Fruit fly (Drosophila melanogaster) whole organism: ENCODE results near the gene CG14687.

Source experiments
- CG8478 ChIP-seq: fragments of >200 bp; optimal IDR thresholded peaks from 2 replicates; lab custom pipeline; 2018; ENCODE audit warnings: inconsistent platforms
- Dll ChIP-seq: fragments of >200 bp; optimal IDR thresholded peaks from 2 replicates; lab custom pipeline; 2017
- EcR ChIP-seq, 2 experiments: fragments of >200 bp; optimal IDR thresholded peaks; 2 replicates each; lab custom pipeline; 2017; ENCODE audit warnings: missing biosample characterization in 2 of 2, missing genetic modification characterization in 2 of 2, missing genetic modification reagents in 2 of 2
- pan ChIP-seq: fragments of >200 bp; optimal IDR thresholded peaks from 2 replicates; lab custom pipeline; 2017
- psq ChIP-seq: fragments of >200 bp; optimal IDR thresholded peaks from 2 replicates; lab custom pipeline; 2017
- usp ChIP-seq: fragments of >200 bp; optimal IDR thresholded peaks from 2 replicates; lab custom pipeline; 2017; ENCODE audit warnings: missing biosample characterization, missing genetic modification characterization, mixed read lengths

CG14687 gene

DNA sequence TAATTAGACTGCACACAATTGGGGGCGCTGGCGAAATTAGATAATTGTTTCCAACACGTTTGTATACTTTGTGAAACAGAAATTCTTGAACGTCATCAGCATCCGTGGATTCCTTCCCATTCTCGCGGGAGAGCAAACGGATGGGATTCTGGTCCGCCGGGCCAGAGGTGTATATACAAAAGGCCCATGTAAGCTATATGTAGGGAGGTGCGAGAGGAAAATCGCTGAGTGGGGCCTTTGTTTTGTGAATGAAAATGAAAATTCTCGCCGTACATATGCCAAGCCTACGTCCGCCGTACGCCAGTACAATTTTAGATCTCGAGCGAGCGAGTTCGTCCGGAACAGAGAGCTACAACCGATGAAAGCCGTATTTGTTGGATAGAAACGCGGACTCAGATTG lies at the start of gene CG14687:
CG14687 (plus strand) TSS at position 301 of the 400 bp plus-strand sequence.
- TF ChIP-seq Dll (lab: Kevin White, UChicago) (no peak), usp (GFP tag; lab: Kevin White, UChicago) (no peak), CG8478 (lab: Kevin White, UChicago) (no peak), psq (lab: Kevin White, UChicago) (no peak), EcR (GFP tag; optimal IDR thresholded peaks at IDR 0.05; lab: Kevin White, UChicago) (no peak), pan (lab: Kevin White, UChicago) (no peak)

DNA sequence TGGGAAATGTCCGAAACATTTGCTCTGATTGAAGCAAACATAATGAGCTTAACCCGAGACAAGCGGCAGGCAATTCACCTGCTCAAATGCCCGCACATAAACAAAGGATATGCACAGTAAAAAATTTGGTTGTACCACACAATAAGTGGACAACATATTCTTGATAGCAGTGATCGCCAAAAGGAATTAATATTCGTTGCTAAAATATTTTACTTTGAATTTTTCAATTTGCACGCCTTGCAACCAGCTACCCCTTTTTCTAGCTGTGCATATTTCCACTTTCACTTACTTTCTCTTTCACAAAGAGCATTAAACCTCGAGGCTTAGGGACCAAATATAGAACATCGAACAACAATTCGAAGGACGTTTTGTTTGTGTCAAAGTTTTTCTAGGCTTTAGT lies 45.1 kb upstream of the CG14687 start:
- TF ChIP-seq EcR (GFP tag; optimal IDR thresholded peaks at IDR 0.05; lab: Kevin White, UChicago) (no peak), usp (GFP tag; lab: Kevin White, UChicago) (no peak), pan (lab: Kevin White, UChicago) (no peak), psq (lab: Kevin White, UChicago) (no peak), Dll (lab: Kevin White, UChicago) (no peak), CG8478 (lab: Kevin White, UChicago) (no peak)

DNA sequence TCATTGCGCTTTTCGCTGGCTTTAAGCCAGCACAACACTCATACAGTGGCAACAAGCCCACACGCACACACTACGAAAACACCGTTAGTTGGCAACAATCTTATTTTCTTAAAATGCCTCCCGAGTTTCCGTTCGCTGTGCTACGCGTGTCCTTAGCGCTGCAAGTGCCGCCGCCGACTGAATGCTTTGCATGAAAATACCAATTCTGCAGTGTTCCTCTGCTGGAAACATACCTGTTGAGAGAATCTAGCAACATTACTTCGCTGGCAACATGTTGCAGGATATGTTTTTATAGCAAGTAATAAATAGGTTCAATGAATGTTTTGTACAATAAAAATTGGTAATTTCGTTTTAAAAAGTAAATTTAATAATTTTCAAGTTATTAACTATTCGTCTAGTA lies 41.6 kb upstream of the CG14687 start, which contains the start of gene TkR86C:
TkR86C (minus strand) TSS at position 168 of the 400 bp plus-strand sequence.
- no peak for TF ChIP-seq usp (GFP tag; lab: Kevin White, UChicago)
- no peak for TF ChIP-seq pan (lab: Kevin White, UChicago)
- no peak for TF ChIP-seq CG8478 (lab: Kevin White, UChicago)
- no peak for TF ChIP-seq psq (lab: Kevin White, UChicago)
- no peak for TF ChIP-seq EcR (GFP tag; optimal IDR thresholded peaks at IDR 0.05; lab: Kevin White, UChicago)
- TF ChIP-seq Dll (lab: Kevin White, UChicago): no peak

DNA sequence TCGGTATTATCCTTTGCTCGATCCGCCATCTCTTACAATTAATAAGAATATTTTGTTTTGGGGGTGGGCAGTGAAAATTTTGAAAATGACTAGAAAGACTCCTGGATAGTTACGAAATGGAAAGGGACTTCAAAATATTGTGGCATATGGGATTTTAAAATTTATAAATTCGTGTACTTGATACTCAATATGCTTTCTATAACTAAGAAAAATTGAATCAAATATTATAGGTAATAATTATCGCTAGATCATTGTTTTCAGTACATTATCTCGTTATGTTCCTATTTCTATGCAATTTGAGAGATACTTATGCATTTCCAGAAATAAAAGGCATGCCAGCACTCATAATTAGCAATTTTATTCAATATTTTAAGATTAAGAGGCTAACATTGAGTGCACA lies 37.2 kb upstream of the CG14687 start, which contains the start of gene CG14691:
CG14691 (minus strand) TSS at position 101 of the 400 bp plus-strand sequence.
- TF ChIP-seq Dll (lab: Kevin White, UChicago) (no peak), EcR (GFP tag; optimal IDR thresholded peaks at IDR 0.05; lab: Kevin White, UChicago) (no peak), CG8478 (lab: Kevin White, UChicago) (no peak), usp (GFP tag; lab: Kevin White, UChicago) (no peak), pan (lab: Kevin White, UChicago) (no peak), psq (lab: Kevin White, UChicago) (no peak)

DNA sequence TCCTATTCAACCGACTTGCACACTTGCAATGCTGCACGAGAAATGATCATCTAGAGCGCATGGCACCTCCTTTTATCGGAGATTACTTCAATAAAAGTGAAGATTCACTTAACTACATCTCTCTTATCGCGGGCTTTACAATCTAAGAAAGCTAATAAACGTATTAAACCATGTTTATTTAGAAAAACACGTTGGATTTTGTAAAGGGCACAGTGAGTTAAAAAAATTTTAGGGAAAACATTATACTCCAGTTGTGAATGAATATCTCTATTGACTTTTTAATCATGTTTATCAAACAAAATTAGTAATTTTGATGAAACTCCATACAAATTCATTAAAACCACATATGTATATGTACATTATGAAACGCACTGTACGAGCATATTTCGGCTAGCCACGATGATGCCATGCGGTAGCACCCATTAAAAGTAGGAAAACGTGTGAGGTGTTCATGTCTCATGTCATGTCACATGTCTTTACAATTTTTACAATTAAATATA lies 33.3 kb upstream of the CG14687 start, which contains the start of gene CG31272:
CG31272 (minus strand) TSS at position 51 of the 500 bp plus-strand sequence.
- TF ChIP-seq psq (lab: Kevin White, UChicago) (no peak), pan (lab: Kevin White, UChicago) (no peak), CG8478 (lab: Kevin White, UChicago) (no peak), Dll (lab: Kevin White, UChicago) (no peak), usp (GFP tag; lab: Kevin White, UChicago) (no peak), EcR (GFP tag; optimal IDR thresholded peaks at IDR 0.05; lab: Kevin White, UChicago) (no peak)

DNA sequence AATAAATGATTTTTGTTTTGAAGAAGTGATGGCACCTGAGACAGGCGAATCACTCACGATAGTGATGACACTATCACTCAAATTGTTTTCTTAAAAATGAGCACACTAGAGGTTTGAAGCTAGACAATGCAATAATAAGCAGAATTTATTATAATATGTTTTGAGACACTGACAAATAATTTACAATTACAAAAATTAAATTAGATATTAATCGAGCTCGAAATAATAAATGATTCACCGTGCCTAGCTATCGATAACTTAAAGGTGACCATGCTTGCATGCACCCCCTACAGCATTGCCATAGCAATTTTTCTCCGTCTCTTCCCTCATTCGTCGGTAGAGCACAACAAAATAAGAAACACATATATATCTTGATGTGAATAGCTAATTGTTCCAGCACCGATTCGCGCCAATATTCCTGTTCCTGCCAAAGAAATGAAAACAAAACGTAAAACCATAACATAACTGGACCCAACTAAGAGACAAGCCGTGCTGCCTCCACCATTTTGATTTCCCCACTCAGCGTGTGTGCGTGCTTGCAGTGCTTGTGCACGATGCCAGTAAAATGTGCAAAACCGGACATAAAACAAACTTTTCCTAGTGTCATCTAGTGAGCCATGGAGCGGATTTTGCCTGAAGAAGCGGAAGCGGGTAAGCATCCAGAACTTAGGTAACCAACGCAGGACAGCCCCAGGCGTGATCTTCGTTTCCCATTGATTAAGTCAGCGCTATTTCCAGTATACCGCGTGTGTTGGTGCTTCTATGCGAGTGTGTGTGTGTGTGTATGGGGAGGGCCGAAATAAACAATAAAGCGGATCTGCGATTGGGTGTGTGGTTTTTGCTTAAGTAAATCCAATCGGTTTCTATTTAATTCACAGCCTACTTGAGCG lies 31.5 kb upstream of the CG14687 start, which contains the start of the genes MED7 and Cap-H2:
MED7 (minus strand) TSS at position 67 of the 890 bp plus-strand sequence.
Cap-H2 (plus strand) TSS at position 345 of the 890 bp plus-strand sequence.
- TF ChIP-seq CG8478 (lab: Kevin White, UChicago): no peak
- TF ChIP-seq pan (lab: Kevin White, UChicago): no peak
- TF ChIP-seq psq (lab: Kevin White, UChicago): peak; percentile 6

DNA sequence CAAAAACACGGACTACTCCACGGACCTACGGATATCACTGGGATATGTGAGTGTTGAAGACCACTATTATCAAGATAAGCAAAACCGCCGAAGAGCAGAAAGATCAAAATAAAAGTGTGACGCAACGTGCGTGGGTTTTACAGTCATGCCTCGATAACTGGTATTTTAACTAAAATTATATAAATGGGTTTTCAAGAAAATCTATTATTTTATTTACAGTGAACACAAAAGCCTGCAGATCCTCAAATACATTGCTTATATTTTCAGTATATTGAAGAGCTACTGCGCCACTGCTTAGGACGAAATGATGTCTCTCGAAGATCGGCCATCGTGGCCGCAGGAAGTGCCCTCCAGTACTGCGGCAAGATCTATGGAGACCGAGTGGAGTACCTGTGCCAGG lies 30.7 kb upstream of the CG14687 start:
- no peak for TF ChIP-seq psq (lab: Kevin White, UChicago)
- TF ChIP-seq pan (lab: Kevin White, UChicago): no peak
- TF ChIP-seq Dll (lab: Kevin White, UChicago): no peak
- TF ChIP-seq EcR (GFP tag; optimal IDR thresholded peaks at IDR 0.05; lab: Kevin White, UChicago): no peak
- TF ChIP-seq usp (GFP tag; lab: Kevin White, UChicago): no peak
- TF ChIP-seq CG8478 (lab: Kevin White, UChicago): no peak

DNA sequence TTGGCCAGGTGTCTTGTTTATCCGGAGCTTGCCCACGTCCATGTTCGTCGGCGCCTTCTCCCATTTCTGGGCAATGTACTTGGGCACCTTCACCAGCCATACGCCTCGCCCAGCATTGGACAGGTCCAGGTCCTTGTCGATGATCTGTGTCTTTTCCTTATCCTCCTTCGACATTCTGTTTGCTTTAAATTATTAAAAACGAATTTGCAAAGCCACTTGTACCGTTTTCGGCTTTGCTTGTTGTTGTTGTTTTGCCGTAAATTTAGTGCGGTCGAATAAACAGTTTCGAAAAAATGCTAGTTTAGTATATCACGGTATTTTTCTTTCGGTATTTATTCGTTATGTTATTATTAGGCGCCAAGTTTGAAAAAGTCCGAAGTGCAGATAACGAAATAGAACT lies 25.2 kb upstream of the CG14687 start, which contains the start of gene TfIIFbeta:
TfIIFbeta (minus strand) TSS at position 279 of the 400 bp plus-strand sequence.
- TF ChIP-seq psq (lab: Kevin White, UChicago) (no peak), EcR (GFP tag; optimal IDR thresholded peaks at IDR 0.05; lab: Kevin White, UChicago) (no peak), CG8478 (lab: Kevin White, UChicago) (no peak), Dll (lab: Kevin White, UChicago) (no peak), usp (GFP tag; lab: Kevin White, UChicago) (no peak), pan (lab: Kevin White, UChicago) (no peak)

DNA sequence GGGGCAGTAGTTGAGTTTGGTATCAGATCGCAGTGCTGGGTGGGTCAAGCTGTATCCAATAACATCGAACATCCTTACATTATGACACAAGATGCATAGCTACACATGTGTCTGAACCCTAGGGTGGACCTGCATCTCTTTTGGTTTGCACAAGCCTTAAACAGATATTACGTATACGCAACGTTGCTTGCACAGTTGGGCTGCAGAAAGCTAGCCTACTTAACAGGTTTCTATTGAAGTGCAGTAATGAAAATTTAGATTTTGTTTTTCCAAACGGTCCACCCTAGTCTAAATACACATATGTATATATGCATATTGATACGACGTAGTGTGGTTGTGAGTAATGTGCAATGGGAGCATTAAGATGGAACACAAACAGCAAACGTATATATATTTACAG lies 17.5 kb upstream of the CG14687 start:
- TF ChIP-seq usp (GFP tag; lab: Kevin White, UChicago) (no peak), pan (lab: Kevin White, UChicago) (no peak), psq (lab: Kevin White, UChicago) (no peak), Dll (lab: Kevin White, UChicago) (no peak), EcR (GFP tag; optimal IDR thresholded peaks at IDR 0.05; lab: Kevin White, UChicago) (no peak), CG8478 (lab: Kevin White, UChicago) (no peak)

DNA sequence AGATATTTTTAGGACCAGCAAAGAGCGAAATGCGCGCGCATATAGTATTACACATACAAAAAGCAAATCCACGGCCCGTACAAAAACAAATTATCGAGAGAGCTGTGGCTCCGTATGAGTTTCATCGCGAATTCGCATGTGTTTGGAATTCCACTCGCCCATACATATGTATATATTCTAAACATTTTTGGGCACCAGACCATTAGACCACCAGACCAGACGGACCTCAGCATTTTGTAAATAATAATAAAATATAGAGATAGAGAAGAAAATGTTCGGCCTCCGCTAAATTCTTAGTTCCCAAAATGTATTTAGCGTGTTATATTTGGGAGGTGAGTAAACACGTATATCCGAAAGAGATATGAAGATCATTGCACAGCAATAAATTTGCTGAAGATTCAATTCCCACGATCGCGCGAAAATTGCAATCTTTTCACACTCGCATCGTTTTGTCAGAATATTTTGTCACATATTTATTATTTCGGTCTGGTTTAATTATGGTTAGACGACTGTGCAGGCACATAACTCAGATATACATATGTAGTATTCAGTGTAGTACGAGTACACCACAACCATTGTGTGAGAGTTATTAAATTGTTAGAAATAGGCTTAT lies 16.6 kb upstream of the CG14687 start:
- TF ChIP-seq pan (lab: Kevin White, UChicago) (no peak), psq (lab: Kevin White, UChicago) (no peak), EcR (GFP tag; optimal IDR thresholded peaks at IDR 0.05; lab: Kevin White, UChicago) (no peak), usp (GFP tag; lab: Kevin White, UChicago) (no peak), CG8478 (lab: Kevin White, UChicago) (no peak), Dll (lab: Kevin White, UChicago) (no peak)
